Fruit fly (Drosophila melanogaster): ENCODE measurements around the gene ND-B14.5A.
A peak's percentile ranks its signal among the peaks of the same experiment; 100 is the strongest.

ND-B14.5A gene

dm6 chrX:2135868-2136787 lies 36.2 kb upstream of the ND-B14.5A start (continued):
- peak; percentile 0 for TF ChIP-seq CG17802 (tag; optimal IDR thresholded peaks at IDR 0.05)

- TF ChIP-seq sens-2 (GFP tag; IDR thresholded peaks at IDR 0.05): peak; percentile 100
- TF ChIP-seq CG10274 (GFP tag; optimal IDR thresholded peaks at IDR 0.05): peak; percentile 98
- TF ChIP-seq zen (tag; optimal IDR thresholded peaks at IDR 0.05): peak; percentile 100
- peak; percentile 38 for TF ChIP-seq Dp (GFP tag; optimal IDR thresholded peaks at IDR 0.05)
- peak; percentile 100 for TF ChIP-seq tin (GFP tag; optimal IDR thresholded peaks at IDR 0.05)
- TF ChIP-seq Med (GFP tag): peak; percentile 100
- peak; percentile 100 for TF ChIP-seq CG11723 (GFP tag; optimal IDR thresholded peaks at IDR 0.05)
- TF ChIP-seq sqz (GFP tag; optimal IDR thresholded peaks at IDR 0.05): peak; percentile 100
- peak; percentile 100 for TF ChIP-seq klu (GFP tag; IDR thresholded peaks at IDR 0.05)
- peak; percentile 100 for TF ChIP-seq CG14014 (GFP tag; IDR thresholded peaks at IDR 0.05)
- TF ChIP-seq nerfin-2 (GFP tag; IDR thresholded peaks at IDR 0.05; ENCODE audit: partially characterized antibody): no peak
- peak; percentile 100 for TF ChIP-seq CG7372 (GFP tag; IDR thresholded peaks at IDR 0.05)
- TF ChIP-seq Fer2 (tag; optimal IDR thresholded peaks at IDR 0.05): peak; percentile 100
- TF ChIP-seq CG13894 (tag; optimal IDR thresholded peaks at IDR 0.05): peak; percentile 99
- TF ChIP-seq pb (GFP tag; optimal IDR thresholded peaks at IDR 0.05): peak; percentile 100
- TF ChIP-seq Lhr (GFP tag; optimal IDR thresholded peaks at IDR 0.05): peak; percentile 99
- TF ChIP-seq row (GFP tag; IDR thresholded peaks at IDR 0.05): peak; percentile 100
- peak; percentile 100 for TF ChIP-seq Abd-B (GFP tag; optimal IDR thresholded peaks at IDR 0.05)
- TF ChIP-seq Lim3 (GFP tag; IDR thresholded peaks at IDR 0.05): peak; percentile 100
- peak; percentile 100 for TF ChIP-seq Ravus (GFP tag; IDR thresholded peaks at IDR 0.05)
- TF ChIP-seq CG8388 (GFP tag; optimal IDR thresholded peaks at IDR 0.05): peak; percentile 100
- TF ChIP-seq CG17328 (GFP tag; IDR thresholded peaks at IDR 0.05): peak; percentile 100
- peak; percentile 100 for TF ChIP-seq esg (GFP tag; conservative IDR thresholded peaks at IDR 0.05)
- TF ChIP-seq cg (GFP tag; optimal IDR thresholded peaks at IDR 0.05): peak; percentile 93
- peak; percentile 100 for TF ChIP-seq C15 (GFP tag; IDR thresholded peaks at IDR 0.05)
- peak; percentile 100 for TF ChIP-seq CG16863 (GFP tag; optimal IDR thresholded peaks at IDR 0.05)
- TF ChIP-seq eyg (GFP tag; optimal IDR thresholded peaks at IDR 0.05): peak; percentile 100
- peak; percentile 100 for TF ChIP-seq CG3726 (GFP tag; IDR thresholded peaks at IDR 0.05)
- TF ChIP-seq tap (tag; optimal IDR thresholded peaks at IDR 0.05): peak; percentile 100
- TF ChIP-seq lola (GFP tag; optimal IDR thresholded peaks at IDR 0.05): peak in 1 of 3 experiments; percentile 100
- peak; percentile 98 for TF ChIP-seq her (GFP tag; optimal IDR thresholded peaks at IDR 0.05)
- peak; percentile 100 for TF ChIP-seq lmd (GFP tag; IDR thresholded peaks at IDR 0.05)
- peak; percentile 100 for TF ChIP-seq dysf (GFP tag; IDR thresholded peaks at IDR 0.05)
- TF ChIP-seq gro (GFP tag; optimal IDR thresholded peaks at IDR 0.05): peak; percentile 100
- peak; percentile 100 for TF ChIP-seq CG11695 (GFP tag; IDR thresholded peaks at IDR 0.05)
- peak; percentile 100 for TF ChIP-seq CG16815 (GFP tag; optimal IDR thresholded peaks at IDR 0.05)
- peak; percentile 100 for TF ChIP-seq CG17612 (GFP tag; IDR thresholded peaks at IDR 0.05)
- TF ChIP-seq CG15479 (GFP tag; optimal IDR thresholded peaks at IDR 0.05): peak; percentile 79
- peak; percentile 100 for TF ChIP-seq phol (tag; optimal IDR thresholded peaks at IDR 0.05)
- TF ChIP-seq Nf-YC (tag; optimal IDR thresholded peaks at IDR 0.05): peak; percentile 95
- peak; percentile 100 for TF ChIP-seq Nf-YA (GFP tag; IDR thresholded peaks at IDR 0.05)
- TF ChIP-seq CG3847 (GFP tag; IDR thresholded peaks at IDR 0.05): peak; percentile 100
- peak; percentile 100 for TF ChIP-seq MBD-R2 (GFP tag; IDR thresholded peaks at IDR 0.05)
- TF ChIP-seq ab (GFP tag; optimal IDR thresholded peaks at IDR 0.05): peak; percentile 100
- TF ChIP-seq Vsx1 (GFP tag; optimal IDR thresholded peaks at IDR 0.05): peak; percentile 99
These were observed 35.4 kb upstream of the ND-B14.5A start for dm6 chrX:2136831-2137452.
